Worm (Caenorhabditis elegans): ENCODE measurements around the gene unc-33.

unc-33 gene

DNA sequence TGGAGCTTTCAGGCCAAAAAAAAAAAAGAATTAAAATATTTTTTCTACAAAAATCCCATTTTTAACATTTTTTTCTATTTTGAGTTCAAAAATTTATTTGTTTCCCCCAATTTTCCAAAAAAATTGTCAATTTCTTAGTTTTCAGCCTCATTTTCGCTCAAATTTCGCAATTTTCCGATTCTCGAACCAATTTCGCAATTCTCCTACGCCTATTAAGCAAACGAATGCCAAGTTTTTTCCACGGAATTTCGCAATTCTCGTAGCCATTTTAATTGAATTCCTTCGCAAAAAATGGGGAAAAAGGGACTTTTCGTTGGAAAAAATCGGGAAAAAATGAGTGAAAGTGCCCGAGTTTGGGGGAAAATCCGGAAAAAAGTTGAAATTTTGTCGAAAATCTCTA lies 3.7 kb downstream of the unc-33 start:
- TF ChIP-seq lin-39 (tag; optimal IDR thresholded peaks at IDR 0.05): peak; percentile 13
- no peak for TF ChIP-seq ama-1 (optimal IDR thresholded peaks at IDR 0.05)

DNA sequence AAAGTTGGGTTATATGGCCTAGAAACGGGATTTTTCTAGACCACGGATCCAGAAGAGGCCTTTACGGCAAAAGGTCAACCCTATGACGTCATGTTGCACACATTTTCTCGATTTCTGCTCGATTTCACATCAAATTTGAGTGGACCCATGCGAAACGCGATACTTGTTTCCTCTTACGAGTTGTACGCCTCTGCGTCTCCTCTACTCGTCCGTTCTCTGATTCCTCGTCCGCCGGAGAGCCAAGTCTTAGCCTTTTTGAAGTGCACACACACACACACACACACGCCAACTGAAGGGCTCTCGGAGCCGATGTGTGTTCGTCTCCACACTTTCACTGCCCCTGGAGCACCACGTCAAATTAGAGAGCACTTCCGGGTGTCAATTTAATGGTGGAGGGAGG lies 4.3 kb downstream of the unc-33 start:
- TF ChIP-seq unc-39 (tag; optimal IDR thresholded peaks at IDR 0.05): no peak
- TF ChIP-seq sea-2 (GFP tag; optimal IDR thresholded peaks at IDR 0.05): no peak
- TF ChIP-seq lin-15B (tag; optimal IDR thresholded peaks at IDR 0.05): no peak
- TF ChIP-seq ztf-11 (tag; optimal IDR thresholded peaks at IDR 0.05): no peak
- peak; percentile 22 for TF ChIP-seq tbx-2 (tag; optimal IDR thresholded peaks at IDR 0.05)
- no peak for TF ChIP-seq aly-2 (tag; optimal IDR thresholded peaks at IDR 0.05)
- TF ChIP-seq nhr-25 (tag; optimal IDR thresholded peaks at IDR 0.05): no peak
- no peak for TF ChIP-seq ZK546.5 (tag; optimal IDR thresholded peaks at IDR 0.05)
- no peak for TF ChIP-seq elt-1 (tag; optimal IDR thresholded peaks at IDR 0.05)
- TF ChIP-seq nhr-23 (tag; optimal IDR thresholded peaks at IDR 0.05): no peak
- no peak for TF ChIP-seq fkh-2 (tag; optimal IDR thresholded peaks at IDR 0.05)
- TF ChIP-seq egl-5 (tag; optimal IDR thresholded peaks at IDR 0.05): peak; percentile 33
- TF ChIP-seq nhr-11 (tag; optimal IDR thresholded peaks at IDR 0.05): no peak
- no peak for TF ChIP-seq skn-1 (tag; optimal IDR thresholded peaks at IDR 0.05)
- no peak for TF ChIP-seq mml-1 (tag; optimal IDR thresholded peaks at IDR 0.05)
- TF ChIP-seq nhr-43 (tag; optimal IDR thresholded peaks at IDR 0.05; ENCODE audit: poor library complexity, severe bottlenecking): no peak
- TF ChIP-seq eor-1 (tag; optimal IDR thresholded peaks at IDR 0.05): no peak
- TF ChIP-seq ama-1 (optimal IDR thresholded peaks at IDR 0.05): no peak
- no peak for TF ChIP-seq jun-1 (tag; optimal IDR thresholded peaks at IDR 0.05)
- TF ChIP-seq ceh-28 (tag; optimal IDR thresholded peaks at IDR 0.05): no peak
- TF ChIP-seq hmg-11 (tag; optimal IDR thresholded peaks at IDR 0.05): peak; percentile 73
- TF ChIP-seq daf-12 (tag; optimal IDR thresholded peaks at IDR 0.05): no peak
- no peak for TF ChIP-seq zag-1 (tag; optimal IDR thresholded peaks at IDR 0.05)
- TF ChIP-seq nhr-237 (tag; optimal IDR thresholded peaks at IDR 0.05): no peak
- no peak for TF ChIP-seq fos-1 (tag; optimal IDR thresholded peaks at IDR 0.05)
- no peak for TF ChIP-seq nhr-12 (tag; optimal IDR thresholded peaks at IDR 0.05)
- TF ChIP-seq elt-3 (tag; optimal IDR thresholded peaks at IDR 0.05): no peak
- no peak for TF ChIP-seq fkh-10 (GFP tag; optimal IDR thresholded peaks at IDR 0.05)
- no peak for TF ChIP-seq mdl-1 (tag; optimal IDR thresholded peaks at IDR 0.05)
- TF ChIP-seq nfya-1 (tag; optimal IDR thresholded peaks at IDR 0.05; ENCODE audit: insufficient read depth): peak; percentile 40
- TF ChIP-seq egl-27 (tag; optimal IDR thresholded peaks at IDR 0.05): no peak
- TF ChIP-seq elt-2 (tag; optimal IDR thresholded peaks at IDR 0.05): no peak
- no peak for TF ChIP-seq nhr-77 (tag; optimal IDR thresholded peaks at IDR 0.05)
- no peak for TF ChIP-seq pha-4 (tag; optimal IDR thresholded peaks at IDR 0.05)
- TF ChIP-seq lin-39 (tag; optimal IDR thresholded peaks at IDR 0.05): peak; percentile 27
- TF ChIP-seq ztf-4 (tag; optimal IDR thresholded peaks at IDR 0.05): no peak
- TF ChIP-seq nhr-28 (tag; optimal IDR thresholded peaks at IDR 0.05): no peak
- TF ChIP-seq R02D3.7 (tag; optimal IDR thresholded peaks at IDR 0.05): no peak
- TF ChIP-seq ceh-9 (tag; optimal IDR thresholded peaks at IDR 0.05): no peak
- no peak for TF ChIP-seq nhr-67 (tag; optimal IDR thresholded peaks at IDR 0.05)
- no peak for TF ChIP-seq pqm-1 (tag; optimal IDR thresholded peaks at IDR 0.05)
- TF ChIP-seq lsy-12 (tag; optimal IDR thresholded peaks at IDR 0.05): no peak
- TF ChIP-seq ceh-82 (tag; optimal IDR thresholded peaks at IDR 0.05): no peak
- TF ChIP-seq nhr-76 (tag; optimal IDR thresholded peaks at IDR 0.05): no peak

DNA sequence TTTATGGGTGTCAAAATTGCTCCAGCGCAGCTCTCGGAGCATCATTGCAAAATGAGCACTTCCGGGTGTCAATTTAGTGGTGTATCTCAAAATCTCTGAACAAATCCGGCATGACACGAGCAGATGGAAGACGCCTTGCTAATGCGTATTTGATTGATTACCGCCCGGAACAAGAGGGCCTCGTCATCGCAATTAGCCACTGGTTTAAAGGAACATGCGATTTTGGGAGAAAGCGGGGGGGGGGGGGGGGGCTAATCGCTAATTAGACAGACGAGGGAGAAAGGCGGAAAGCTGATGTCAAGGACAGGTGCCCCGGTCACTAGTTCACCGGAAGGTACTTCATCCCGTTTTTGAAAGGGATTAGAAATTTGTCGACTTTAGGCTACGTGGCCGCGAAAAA lies 5.0 kb downstream of the unc-33 start:
- TF ChIP-seq pha-4 (tag; optimal IDR thresholded peaks at IDR 0.05): no peak
- TF ChIP-seq nhr-23 (tag; optimal IDR thresholded peaks at IDR 0.05): peak; percentile 7
